Worm (Caenorhabditis elegans) whole organism, early embryonic: ENCODE results near the gene Y51H7BR.4.
A peak's percentile ranks its signal among the peaks of the same experiment; 100 is the strongest.

Experiments used
- B0310.2 ChIP-seq: sonication (generic microtip); optimal IDR thresholded peaks from 2 replicates; lab custom pipeline; 2016; ENCODE audit warnings: mild to moderate bottlenecking, missing genetic modification characterization, missing compliant biosample characterization
- F13C5.2 ChIP-seq: sonication (generic microtip); optimal IDR thresholded peaks from 2 replicates; lab custom pipeline; 2017; ENCODE audit warnings: mild to moderate bottlenecking, missing genetic modification characterization, inconsistent platforms, missing compliant biosample characterization
- aly-1 ChIP-seq: sonication (generic microtip); optimal IDR thresholded peaks from 2 replicates; lab custom pipeline; 2016; ENCODE audit warnings: missing genetic modification characterization, missing compliant biosample characterization
- ama-1 ChIP-seq: fragments of 150-350 bp; optimal IDR thresholded peaks from 2 replicates; lab custom pipeline; 2014
- ceh-13 ChIP-seq: fragments of 200-800 bp; sonication (Bioruptor generic); optimal IDR thresholded peaks from 2 replicates; lab custom pipeline; 2018; ENCODE audit warnings: mild to moderate bottlenecking, missing genetic modification characterization, missing compliant biosample characterization
- ceh-36 ChIP-seq: sonication (generic microtip); optimal IDR thresholded peaks from 2 replicates; lab custom pipeline; 2016; ENCODE audit warnings: missing genetic modification characterization, inconsistent platforms, missing compliant biosample characterization
- ets-7 ChIP-seq: sonication (generic microtip); optimal IDR thresholded peaks from 2 replicates; lab custom pipeline; 2016; ENCODE audit warnings: missing genotype, missing genetic modification characterization, missing compliant biosample characterization
- flt-1 ChIP-seq: fragments of 200-800 bp; sonication (Bioruptor generic); IDR thresholded peaks from 2 replicates; pipeline ENCODE4 v1.3.6; 2022; ENCODE audit warnings: missing genetic modification characterization, missing compliant biosample characterization
- hmbx-1 ChIP-seq: sonication (generic microtip); optimal IDR thresholded peaks from 2 replicates; lab custom pipeline; 2016; ENCODE audit warnings: mild to moderate bottlenecking, missing genetic modification characterization, missing compliant biosample characterization
- hmg-4 ChIP-seq: fragments of 200-800 bp; sonication (Bioruptor generic); optimal IDR thresholded peaks from 2 replicates; lab custom pipeline; 2018; ENCODE audit warnings: mild to moderate bottlenecking, missing genetic modification characterization, missing compliant biosample characterization
- hnd-1 ChIP-seq: sonication (generic microtip); optimal IDR thresholded peaks from 2 replicates; lab custom pipeline; 2016; ENCODE audit warnings: missing genetic modification characterization, missing compliant biosample characterization
- pes-1 ChIP-seq: fragments of 200-800 bp; sonication (Bioruptor generic); IDR thresholded peaks from 2 replicates; pipeline ENCODE4 v1.3.6; 2022; ENCODE audit warnings: missing genetic modification reagents, missing genetic modification characterization, missing compliant biosample characterization
- scrt-1 ChIP-seq: fragments of 200-800 bp; sonication (Bioruptor generic); IDR thresholded peaks from 2 replicates; pipeline ENCODE4 v1.3.6; 2022; ENCODE audit warnings: missing genetic modification characterization, missing compliant biosample characterization
- tra-4 ChIP-seq: sonication (generic microtip); optimal IDR thresholded peaks from 2 replicates; lab custom pipeline; 2017; ENCODE audit warnings: missing genetic modification characterization, missing compliant biosample characterization

DNA sequence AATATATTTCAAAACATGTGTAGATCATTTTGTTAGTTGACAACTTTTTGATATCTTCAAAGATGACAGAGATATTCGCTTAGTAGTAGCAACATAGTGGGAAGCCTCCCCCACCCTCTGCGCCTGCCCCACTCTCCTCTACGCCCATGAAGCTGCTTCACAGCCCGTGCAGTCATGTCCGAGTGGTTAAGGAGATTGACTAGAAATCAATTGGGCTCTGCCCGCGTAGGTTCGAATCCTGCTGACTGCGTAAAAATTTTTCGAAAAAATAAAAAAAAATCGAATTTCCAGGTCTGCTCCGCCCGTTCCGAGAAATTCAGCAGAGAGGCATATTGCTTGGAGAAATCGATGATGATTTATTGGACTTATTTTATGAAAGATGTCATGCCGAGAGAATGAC lies 9.3 kb upstream of the Y51H7BR.4 start:
- TF ChIP-seq tra-4 (tag; lab: Kevin White, UChicago) = no peak
- no peak for TF ChIP-seq ama-1
- TF ChIP-seq flt-1 (GFP tag; lab: Robert Waterston, UW) = 0 out of 2 replicates have a peak, but pooled peaks have one; percentile 21
- TF ChIP-seq hmg-4 (GFP tag; lab: Kevin White, UChicago) = no peak
- no peak for TF ChIP-seq aly-1 (tag; lab: Kevin White, UChicago)
- TF ChIP-seq ceh-36 (tag; lab: Kevin White, UChicago) = no peak
- no peak for TF ChIP-seq F13C5.2 (tag; lab: Kevin White, UChicago)
- TF ChIP-seq pes-1 (GFP tag; lab: Robert Waterston, UW) = 0 out of 2 replicates have a peak, but pooled peaks have one; percentile 47
- 0 out of 2 replicates have a peak, but pooled peaks have one; percentile 24 for TF ChIP-seq scrt-1 (GFP tag; lab: Robert Waterston, UW)
- TF ChIP-seq ceh-13 (GFP tag; lab: Kevin White, UChicago) = no peak
- no peak for TF ChIP-seq hnd-1
- no peak for TF ChIP-seq ets-7 (tag; lab: Kevin White, UChicago)
- no peak for TF ChIP-seq B0310.2 (tag; lab: Kevin White, UChicago)
- TF ChIP-seq hmbx-1 (tag; lab: Kevin White, UChicago) = no peak
